Worm (Caenorhabditis elegans): Measurements from ENCODE around the gene clec-169.

ce11 chrIV:1232419-1233145 lies 28.5 kb upstream of the clec-169 start:
- no peak for TF ChIP-seq flt-1 (GFP tag; IDR thresholded peaks at IDR 0.05)
- TF ChIP-seq klf-2 (GFP tag; conservative IDR thresholded peaks at IDR 0.05), result no peak

Data from whole organism, midembryonic.